Fruit fly (Drosophila melanogaster) whole organism, embryonic: ENCODE measurements around the gene Ugt36D1.

Experiments
- Aef1 ChIP-seq: fragments of 200-800 bp; sonication (Bioruptor generic); IDR thresholded peaks from 3 replicates; pipeline ENCODE4 v1.3.6; 2022; ENCODE audit warnings: missing biosample characterization, missing genetic modification characterization
- CG10321 ChIP-seq: fragments of 200-800 bp; sonication (Bioruptor generic); IDR thresholded peaks from 2 replicates; pipeline ENCODE4 v1.3.6; 2022; ENCODE audit warnings: missing biosample characterization, missing genetic modification characterization
- CG11456 ChIP-seq: fragments of 200-800 bp; sonication (Bioruptor generic); IDR thresholded peaks from 3 replicates; pipeline ENCODE4 v1.3.6; 2022; ENCODE audit warnings: missing biosample characterization, missing genetic modification characterization
- CG12155 ChIP-seq: fragments of 200-800 bp; sonication (Bioruptor generic); optimal IDR thresholded peaks from 3 replicates; lab custom pipeline; 2016; ENCODE audit warnings: missing biosample characterization, missing genetic modification characterization
- CG12391 ChIP-seq: fragments of 200-800 bp; sonication (Bioruptor generic); optimal IDR thresholded peaks from 3 replicates; lab custom pipeline; 2018; ENCODE audit warnings: missing biosample characterization, mild to moderate bottlenecking, missing genetic modification characterization, moderate library complexity
- CG12659 ChIP-seq: fragments of 200-800 bp; sonication (Bioruptor generic); optimal IDR thresholded peaks from 3 replicates; lab custom pipeline; 2017; ENCODE audit warnings: mild to moderate bottlenecking, missing biosample characterization, missing genetic modification reagents, missing genetic modification characterization
- CG12744 ChIP-seq: fragments of 200-800 bp; sonication (Bioruptor generic); optimal IDR thresholded peaks from 2 replicates; lab custom pipeline; 2016; ENCODE audit warnings: missing biosample characterization, missing genetic modification characterization
- CG13123 ChIP-seq: fragments of 200-800 bp; sonication (Bioruptor generic); optimal IDR thresholded peaks from 2 replicates; lab custom pipeline; 2016; ENCODE audit warnings: missing biosample characterization, missing genetic modification characterization
- CG14050 ChIP-seq: fragments of 200-800 bp; sonication (Bioruptor generic); IDR thresholded peaks from 3 replicates; pipeline ENCODE4 v1.3.6; 2022; ENCODE audit warnings: missing biosample characterization, missing genetic modification characterization
- CG15479 ChIP-seq: fragments of 200-800 bp; sonication (Bioruptor generic); optimal IDR thresholded peaks from 3 replicates; lab custom pipeline; 2019; ENCODE audit warnings: missing biosample characterization, mild to moderate bottlenecking, missing genetic modification characterization, moderate library complexity
- CG16813 ChIP-seq: fragments of 200-800 bp; sonication (Bioruptor generic); IDR thresholded peaks from 3 replicates; pipeline ENCODE4 v1.3.6; 2022; ENCODE audit warnings: missing biosample characterization, missing genetic modification characterization; ENCODE audit not compliant: partially characterized antibody
- CG17361 ChIP-seq: fragments of 200-800 bp; sonication (Bioruptor generic); IDR thresholded peaks from 3 replicates; pipeline ENCODE4 v1.3.6; 2022; ENCODE audit warnings: missing biosample characterization, missing genetic modification characterization
- CG17829 ChIP-seq: fragments of 200-800 bp; optimal IDR thresholded peaks from 2 replicates; lab custom pipeline; 2019; ENCODE audit warnings: missing biosample characterization, mild to moderate bottlenecking, missing genetic modification characterization, moderate library complexity
- CG18764 ChIP-seq: fragments of 200-800 bp; sonication (Bioruptor generic); optimal IDR thresholded peaks from 3 replicates; lab custom pipeline; 2016; ENCODE audit warnings: missing biosample characterization, missing genetic modification characterization
- CG2120 ChIP-seq: fragments of 200-800 bp; sonication (Bioruptor generic); optimal IDR thresholded peaks from 3 replicates; lab custom pipeline; 2016; ENCODE audit warnings: missing biosample characterization, missing genetic modification characterization
- CG30403 ChIP-seq: fragments of 200-800 bp; sonication (Bioruptor generic); optimal IDR thresholded peaks from 3 replicates; lab custom pipeline; 2016; ENCODE audit warnings: missing biosample characterization, missing genetic modification characterization
- CG3163 ChIP-seq: fragments of 200-800 bp; sonication (Bioruptor generic); optimal IDR thresholded peaks from 3 replicates; lab custom pipeline; 2016; ENCODE audit warnings: missing biosample characterization, missing genetic modification characterization
- CG33213 ChIP-seq: fragments of 200-800 bp; sonication (Bioruptor generic); optimal IDR thresholded peaks from 3 replicates; lab custom pipeline; 2016; ENCODE audit warnings: missing biosample characterization, missing genetic modification characterization
- CG4282 ChIP-seq: fragments of 200-800 bp; sonication (Bioruptor generic); optimal IDR thresholded peaks from 2 replicates; lab custom pipeline; 2016; ENCODE audit warnings: missing biosample characterization, missing genetic modification characterization
- CG4820 ChIP-seq: fragments of 200-800 bp; sonication (Bioruptor generic); optimal IDR thresholded peaks from 3 replicates; lab custom pipeline; 2016; ENCODE audit warnings: missing biosample characterization, missing genetic modification characterization
- CG5180 ChIP-seq: fragments of 200-800 bp; sonication (Bioruptor generic); optimal IDR thresholded peaks from 3 replicates; lab custom pipeline; 2017; ENCODE audit warnings: missing biosample characterization, missing genetic modification characterization, mild to moderate bottlenecking, moderate library complexity, missing genetic modification reagents
- CG6683 ChIP-seq: fragments of 200-800 bp; sonication (Bioruptor generic); optimal IDR thresholded peaks from 2 replicates; lab custom pipeline; 2017; ENCODE audit warnings: missing biosample characterization, mild to moderate bottlenecking, missing genetic modification characterization, missing genetic modification reagents
- CG8924 ChIP-seq: fragments of 200-800 bp; optimal IDR thresholded peaks from 3 replicates; lab custom pipeline; 2019; ENCODE audit warnings: missing biosample characterization, mild to moderate bottlenecking, missing genetic modification characterization, moderate library complexity
- CG9609 ChIP-seq: fragments of 200-800 bp; sonication (Bioruptor generic); optimal IDR thresholded peaks from 3 replicates; lab custom pipeline; 2016; ENCODE audit warnings: missing biosample characterization, missing genetic modification characterization
- CHES-1-like ChIP-seq: fragments of 200-800 bp; sonication (Bioruptor generic); optimal IDR thresholded peaks from 2 replicates; lab custom pipeline; 2016; ENCODE audit warnings: missing biosample characterization, missing genetic modification characterization
- Dfd ChIP-seq, 2 experiments: fragments of >200 bp; optimal IDR thresholded peaks; 2 replicates each; lab custom pipeline; 2017; ENCODE audit warnings: missing biosample characterization in 2 of 2, missing genetic modification characterization in 2 of 2
- GATAe ChIP-seq: fragments of 200-800 bp; sonication (Bioruptor generic); conservative IDR thresholded peaks from 2 replicates; pipeline ENCODE4 v1.3.6; 2022; ENCODE audit warnings: missing biosample characterization, missing genetic modification characterization
- Hand ChIP-seq: fragments of 200-800 bp; sonication (Bioruptor generic); optimal IDR thresholded peaks from 2 replicates; lab custom pipeline; 2017; ENCODE audit warnings: mild to moderate bottlenecking, missing biosample characterization, missing genetic modification reagents, missing genetic modification characterization
- Pdp1 ChIP-seq, 2 experiments: fragments of 200-800 bp; sonication (Bioruptor generic); optimal IDR thresholded peaks; 3 replicates each; lab custom pipeline; 2016; ENCODE audit warnings: missing biosample characterization in 2 of 2, missing genetic modification characterization in 2 of 2, mild to moderate bottlenecking in 1 of 2, moderate library complexity in 1 of 2
- al ChIP-seq: fragments of 200-800 bp; sonication (Bioruptor generic); IDR thresholded peaks from 2 replicates; pipeline ENCODE4 v1.3.6; 2022; ENCODE audit warnings: missing biosample characterization, missing genetic modification characterization
- bbx ChIP-seq: fragments of 200-800 bp; sonication (Bioruptor generic); IDR thresholded peaks from 2 replicates; pipeline ENCODE4 v1.3.6; 2022; ENCODE audit warnings: missing biosample characterization, missing genetic modification characterization; ENCODE audit not compliant: partially characterized antibody
- cas ChIP-seq: fragments of 200-800 bp; sonication (Bioruptor generic); IDR thresholded peaks from 2 replicates; pipeline ENCODE4 v1.3.6; 2022; ENCODE audit warnings: missing biosample characterization, missing genetic modification characterization
- gem ChIP-seq: fragments of 200-800 bp; sonication (Bioruptor generic); optimal IDR thresholded peaks from 2 replicates; lab custom pipeline; 2019; ENCODE audit warnings: missing biosample characterization, mild to moderate bottlenecking, missing genetic modification characterization, moderate library complexity
- ham ChIP-seq: fragments of 200-800 bp; sonication (Bioruptor generic); IDR thresholded peaks from 2 replicates; pipeline ENCODE4 v1.3.6; 2022; ENCODE audit warnings: missing biosample characterization, missing genetic modification characterization
- jigr1 ChIP-seq: fragments of 200-800 bp; sonication (Bioruptor generic); IDR thresholded peaks from 3 replicates; pipeline ENCODE4 v1.3.6; 2022; ENCODE audit warnings: missing biosample characterization, missing genetic modification characterization
- jumu ChIP-seq: fragments of 200-800 bp; sonication (Bioruptor generic); optimal IDR thresholded peaks from 3 replicates; lab custom pipeline; 2016; ENCODE audit warnings: missing biosample characterization, missing genetic modification characterization
- knrl ChIP-seq: fragments of 200-800 bp; sonication (Bioruptor generic); IDR thresholded peaks from 3 replicates; pipeline ENCODE4 v1.3.6; 2022; ENCODE audit warnings: missing biosample characterization, missing genetic modification characterization; ENCODE audit not compliant: partially characterized antibody
- lov ChIP-seq, 2 experiments: fragments of 200-800 bp in 1 of 2; fragments of >200 bp in 1 of 2; sonication (Bioruptor generic) in 1 of 2; IDR thresholded peaks in 1 of 2; optimal IDR thresholded peaks in 1 of 2; 2 replicates in 1 of 2; 3 replicates in 1 of 2; pipeline versions ENCODE4 v1.3.6 to Lab custom; 2017 to 2022; ENCODE audit warnings: missing biosample characterization in 1 of 2, missing genetic modification characterization in 1 of 2
- nau ChIP-seq: fragments of 200-800 bp; sonication (Bioruptor generic); optimal IDR thresholded peaks from 3 replicates; lab custom pipeline; 2017; ENCODE audit warnings: missing biosample characterization, mild to moderate bottlenecking, missing genetic modification characterization, missing genetic modification reagents
- nmo ChIP-seq: fragments of 200-800 bp; sonication (Bioruptor generic); optimal IDR thresholded peaks from 2 replicates; lab custom pipeline; 2018; ENCODE audit warnings: missing biosample characterization, mild to moderate bottlenecking, missing genetic modification characterization, moderate library complexity
- odd ChIP-seq: fragments of 200-800 bp; sonication (Bioruptor generic); optimal IDR thresholded peaks from 2 replicates; lab custom pipeline; 2017; ENCODE audit warnings: missing biosample characterization, mild to moderate bottlenecking, missing genetic modification characterization
- pan ChIP-seq, 4 experiments: fragments of >200 bp in 3 of 4; fragments of 200-800 bp in 1 of 4; sonication (Bioruptor generic) in 1 of 4; optimal IDR thresholded peaks in 3 of 4; IDR thresholded peaks in 1 of 4; 2 replicates each; pipeline versions ENCODE4 v1.3.6 to Lab custom; 2017 to 2022; ENCODE audit warnings: missing biosample characterization in 2 of 4, missing genetic modification characterization in 2 of 4, mixed read lengths in 1 of 4
- pita ChIP-seq: fragments of 200-800 bp; sonication (Bioruptor generic); optimal IDR thresholded peaks from 2 replicates; lab custom pipeline; 2017; ENCODE audit warnings: missing biosample characterization, mild to moderate bottlenecking, missing genetic modification characterization
- shn ChIP-seq: fragments of 200-800 bp; sonication (Bioruptor generic); optimal IDR thresholded peaks from 3 replicates; lab custom pipeline; 2016; ENCODE audit warnings: missing biosample characterization, missing genetic modification characterization
- slbo ChIP-seq: fragments of 200-800 bp; sonication (Bioruptor generic); IDR thresholded peaks from 2 replicates; pipeline ENCODE4 v1.3.6; 2022; ENCODE audit warnings: missing biosample characterization, missing genetic modification characterization
- ssp ChIP-seq: fragments of 200-800 bp; sonication (Bioruptor generic); IDR thresholded peaks from 2 replicates; pipeline ENCODE4 v1.3.6; 2022; ENCODE audit warnings: missing biosample characterization, missing genetic modification characterization
- z ChIP-seq: fragments of 200-800 bp; sonication (Bioruptor generic); IDR thresholded peaks from 3 replicates; pipeline ENCODE4 v1.3.6; 2022; ENCODE audit warnings: missing biosample characterization, missing genetic modification characterization

The Ugt36D1 gene

dm6 chr2L:18858661-18859532 is 35.5 kb downstream of the Ugt36D1 start, which contains the start of the genes CG10602 and mRpL13 (continued):
- no peak for TF ChIP-seq lov (optimal IDR thresholded peaks at IDR 0.05; lab: Kevin White, UChicago)
- no peak for TF ChIP-seq lov (GFP tag; IDR thresholded peaks at IDR 0.05; lab: Robert Waterston, UW)
- peak; percentile 72 for TF ChIP-seq CG17829 (tag; lab: Kevin White, UChicago)
- TF ChIP-seq CG33213 (GFP tag; lab: Kevin White, UChicago), result peak; percentile 84
- TF ChIP-seq CG14050 (GFP tag; lab: Robert Waterston, UW), result no peak
- TF ChIP-seq ssp (GFP tag; lab: Robert Waterston, UW), result no peak
- no peak for TF ChIP-seq ham (GFP tag; lab: Robert Waterston, UW)
- TF ChIP-seq bbx (GFP tag; lab: Robert Waterston, UW), result peak; percentile 48; the same call in 1 of the 2 replicates
- no peak for TF ChIP-seq GATAe
- TF ChIP-seq Hand (GFP tag; lab: Kevin White, UChicago), result no peak
- peak; percentile 21 for TF ChIP-seq CG12155 (GFP tag; lab: Kevin White, UChicago)
- TF ChIP-seq gem (tag; lab: Kevin White, UChicago), result peak; percentile 19
- TF ChIP-seq CG9609 (GFP tag; lab: Kevin White, UChicago), result peak; percentile 49
- peak; percentile 5 for TF ChIP-seq CG13123 (GFP tag; lab: Kevin White, UChicago)
- peak; percentile 15; the same call in 1 of the 3 replicates for TF ChIP-seq z (GFP tag; lab: Robert Waterston, UW)
- peak; percentile 0 for TF ChIP-seq shn (GFP tag; lab: Kevin White, UChicago)
- no peak for TF ChIP-seq CG11456 (GFP tag; lab: Robert Waterston, UW)
- peak; percentile 36; the same call in 2 of the 3 replicates for TF ChIP-seq CG16813 (GFP tag; lab: Robert Waterston, UW)
- TF ChIP-seq CG18764, result no peak
- peak; percentile 13 for TF ChIP-seq CG12744 (GFP tag; lab: Kevin White, UChicago)
- peak; percentile 49 for TF ChIP-seq CG3163
- no peak for TF ChIP-seq CG4820 (GFP tag; lab: Kevin White, UChicago)
- TF ChIP-seq CG30403, result no peak
- no peak for TF ChIP-seq CG5180 (GFP tag; lab: Kevin White, UChicago)
- peak; percentile 76 for TF ChIP-seq nmo (GFP tag; lab: Kevin White, UChicago)
- peak; percentile 59; the same call in 2 of the 3 replicates for TF ChIP-seq jigr1 (GFP tag; lab: Robert Waterston, UW)
- TF ChIP-seq Pdp1 (GFP tag; optimal IDR thresholded peaks at IDR 0.05; lab: Kevin White, UChicago), result peak in 1 of 2 experiments; percentile 95
- no peak for TF ChIP-seq Aef1 (GFP tag; lab: Robert Waterston, UW)
- peak; percentile 47 for TF ChIP-seq slbo
- peak; percentile 46 for TF ChIP-seq CG2120
- TF ChIP-seq CG8924 (tag; lab: Kevin White, UChicago), result peak; percentile 67
- peak; percentile 8 for TF ChIP-seq jumu (GFP tag; lab: Kevin White, UChicago)
- TF ChIP-seq CG4282 (GFP tag; lab: Kevin White, UChicago), result peak; percentile 11
- TF ChIP-seq cas (GFP tag; lab: Robert Waterston, UW), result peak; percentile 35; the same call in 1 of the 2 replicates
- peak; percentile 77; the same call in 1 of the 3 replicates for TF ChIP-seq knrl (GFP tag; lab: Robert Waterston, UW)
- peak; percentile 97 for TF ChIP-seq pita (GFP tag; lab: Kevin White, UChicago)
- TF ChIP-seq CG6683 (GFP tag; lab: Kevin White, UChicago), result no peak
- no peak for TF ChIP-seq pan (optimal IDR thresholded peaks at IDR 0.05; lab: Kevin White, UChicago)
- TF ChIP-seq pan (GFP tag; optimal IDR thresholded peaks at IDR 0.05 in 1 of 2, IDR thresholded peaks at IDR 0.05 in 1 of 2), result no peak
- peak; percentile 31 for TF ChIP-seq CHES-1-like
- TF ChIP-seq CG12391 (tag; lab: Kevin White, UChicago), result peak; percentile 29
- TF ChIP-seq al (GFP tag; lab: Robert Waterston, UW), result no peak
- TF ChIP-seq CG12659, result peak; percentile 73
- no peak for TF ChIP-seq CG10321 (GFP tag; lab: Robert Waterston, UW)
- no peak for TF ChIP-seq odd (GFP tag; lab: Kevin White, UChicago)
- peak; percentile 52; the same call in 2 of the 3 replicates for TF ChIP-seq CG17361 (GFP tag; lab: Robert Waterston, UW)
- TF ChIP-seq nau (GFP tag; lab: Kevin White, UChicago), result no peak
- peak in 1 of 2 experiments; percentile 94 for TF ChIP-seq Dfd (GFP tag; optimal IDR thresholded peaks at IDR 0.05; lab: Kevin White, UChicago)
- no peak for TF ChIP-seq CG15479 (GFP tag; lab: Kevin White, UChicago)
